Worm (Caenorhabditis elegans): ENCODE results near the gene Y51H4A.937.
"Not testable (repeated sequence)": the region's sequence is repeated elsewhere in the genome, so short reads cannot be mapped to it uniquely, and the experiment has no call there.

DNA sequence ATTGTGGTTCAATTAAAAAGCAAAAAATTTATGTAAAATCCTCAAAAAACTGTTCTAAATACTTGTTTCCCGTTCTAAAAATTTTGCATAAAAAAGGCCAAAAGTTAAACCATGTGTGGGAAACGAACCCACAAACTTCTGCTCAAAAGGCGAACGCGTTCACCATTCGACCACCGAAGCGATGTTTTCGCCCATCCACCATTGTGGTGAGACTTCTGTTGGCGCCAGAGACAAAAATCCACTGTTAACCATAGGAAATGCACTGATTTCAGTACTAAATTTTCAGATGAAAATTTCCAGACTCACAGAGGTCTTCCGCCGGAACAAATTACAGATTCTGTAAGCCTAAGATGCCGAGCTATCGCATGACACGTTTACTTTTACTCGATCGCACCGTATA is 24.3 kb downstream of the Y51H4A.937 start:
- TF ChIP-seq egrh-3 (GFP tag; IDR thresholded peaks at IDR 0.05); pha-4 (tag; optimal IDR thresholded peaks at IDR 0.05); F49E8.2 (tag; optimal IDR thresholded peaks at IDR 0.05; ENCODE audit: insufficient read depth); ets-4 (GFP tag; optimal IDR thresholded peaks at IDR 0.05); ZK185.1 (tag; optimal IDR thresholded peaks at IDR 0.05; ENCODE audit: poor library complexity, severe bottlenecking); F57C9.4 (tag; optimal IDR thresholded peaks at IDR 0.05); snpc-4 (GFP tag; optimal IDR thresholded peaks at IDR 0.05); snpc-4 (tag; optimal IDR thresholded peaks at IDR 0.05); lir-1 (GFP tag; conservative IDR thresholded peaks at IDR 0.05); nhr-80 (tag; optimal IDR thresholded peaks at IDR 0.05); ama-1 (optimal IDR thresholded peaks at IDR 0.05); ama-1 (GFP tag; optimal IDR thresholded peaks at IDR 0.05); T26A5.8 (tag; optimal IDR thresholded peaks at IDR 0.05); unc-62 (GFP tag; optimal IDR thresholded peaks at IDR 0.05): not testable (repeated sequence)

All from whole organism, young adult.